Worm (Caenorhabditis elegans) whole organism, early embryonic: ENCODE results near the gene dsc-4.

Source experiments
- ama-1 ChIP-seq: fragments of 150-350 bp; optimal IDR thresholded peaks from 2 replicates; lab custom pipeline; 2014
- ceh-36 ChIP-seq: sonication (generic microtip); optimal IDR thresholded peaks from 2 replicates; lab custom pipeline; 2016; ENCODE audit warnings: missing genetic modification characterization, inconsistent platforms, missing compliant biosample characterization
- sea-1 ChIP-seq: fragments of 200-800 bp; sonication (Bioruptor generic); conservative IDR thresholded peaks from 2 replicates; pipeline ENCODE4 v1.3.6; 2022; ENCODE audit warnings: missing genetic modification characterization, missing compliant biosample characterization
- tbx-11 ChIP-seq: fragments of 200-800 bp; sonication (Bioruptor generic); IDR thresholded peaks from 2 replicates; pipeline ENCODE4 v1.3.6; 2022; ENCODE audit warnings: missing genetic modification characterization, missing compliant biosample characterization

ce11 chrIV:300307-300706 is 20.0 kb downstream of the dsc-4 start:
- TF ChIP-seq tbx-11 (GFP tag; lab: Robert Waterston, UW) (no peak), sea-1 (GFP tag; lab: Robert Waterston, UW) (no peak), ama-1 (lab: Kevin White, UChicago) (no peak), ceh-36 (no peak)
